Fruit fly (Drosophila melanogaster) whole organism, embryonic: ENCODE results near the gene GstO2.

ENCODE experiments used
- CG10959 ChIP-seq: fragments of 200-800 bp; sonication (Bioruptor generic); IDR thresholded peaks from 2 replicates; pipeline ENCODE4 v1.3.6; 2022; ENCODE audit warnings: missing biosample characterization, missing genetic modification characterization
- CG10979 ChIP-seq: fragments of 200-800 bp; sonication (Bioruptor generic); optimal IDR thresholded peaks from 2 replicates; lab custom pipeline; 2018; ENCODE audit warnings: missing biosample characterization, mild to moderate bottlenecking, missing genetic modification characterization, moderate library complexity
- CG11398 ChIP-seq: fragments of 200-800 bp; sonication (Bioruptor generic); optimal IDR thresholded peaks from 2 replicates; lab custom pipeline; 2016; ENCODE audit warnings: missing biosample characterization, missing genetic modification characterization
- CG12104 ChIP-seq: fragments of 200-800 bp; sonication (Bioruptor generic); optimal IDR thresholded peaks from 3 replicates; lab custom pipeline; 2016; ENCODE audit warnings: missing biosample characterization, missing genetic modification characterization
- CG14965 ChIP-seq: fragments of 200-800 bp; sonication (Bioruptor generic); optimal IDR thresholded peaks from 2 replicates; lab custom pipeline; 2016; ENCODE audit warnings: missing biosample characterization, missing genetic modification characterization, borderline replicate concordance
- CG16779 ChIP-seq: fragments of 200-800 bp; sonication (Bioruptor generic); IDR thresholded peaks from 2 replicates; pipeline ENCODE4 v1.3.6; 2022; ENCODE audit warnings: missing biosample characterization, missing genetic modification characterization
- CG2116 ChIP-seq: fragments of 200-800 bp; sonication (Bioruptor generic); optimal IDR thresholded peaks from 3 replicates; lab custom pipeline; 2018; ENCODE audit warnings: missing biosample characterization, mild to moderate bottlenecking, missing genetic modification characterization
- CG2120 ChIP-seq: fragments of 200-800 bp; sonication (Bioruptor generic); optimal IDR thresholded peaks from 3 replicates; lab custom pipeline; 2016; ENCODE audit warnings: missing biosample characterization, missing genetic modification characterization
- CG2199 ChIP-seq: fragments of 200-800 bp; sonication (Bioruptor generic); IDR thresholded peaks from 3 replicates; pipeline ENCODE4 v1.3.6; 2022; ENCODE audit warnings: missing biosample characterization, missing genetic modification characterization
- CG33557 ChIP-seq: fragments of 200-800 bp; sonication (Bioruptor generic); optimal IDR thresholded peaks from 2 replicates; lab custom pipeline; 2019; ENCODE audit warnings: missing biosample characterization, mild to moderate bottlenecking, missing genetic modification characterization, moderate library complexity
- CG34376 ChIP-seq: fragments of 200-800 bp; sonication (Bioruptor generic); optimal IDR thresholded peaks from 2 replicates; lab custom pipeline; 2018; ENCODE audit warnings: missing biosample characterization, mild to moderate bottlenecking, missing genetic modification characterization
- CG4707 ChIP-seq: fragments of 200-800 bp; sonication (Bioruptor generic); optimal IDR thresholded peaks from 2 replicates; lab custom pipeline; 2018; ENCODE audit warnings: missing biosample characterization, mild to moderate bottlenecking, missing genetic modification characterization, moderate library complexity
- CG6765 ChIP-seq: fragments of 200-800 bp; sonication (Bioruptor generic); optimal IDR thresholded peaks from 3 replicates; lab custom pipeline; 2017; ENCODE audit warnings: missing biosample characterization, mild to moderate bottlenecking, missing genetic modification characterization
- CG7357 ChIP-seq: fragments of 200-800 bp; sonication (Bioruptor generic); IDR thresholded peaks from 3 replicates; pipeline ENCODE4 v1.3.6; 2022; ENCODE audit warnings: missing biosample characterization, missing genetic modification characterization
- CG8089 ChIP-seq: fragments of 200-800 bp; sonication (Bioruptor generic); optimal IDR thresholded peaks from 3 replicates; lab custom pipeline; 2016; ENCODE audit warnings: missing biosample characterization, missing genetic modification characterization
- CG8924 ChIP-seq: fragments of 200-800 bp; optimal IDR thresholded peaks from 3 replicates; lab custom pipeline; 2019; ENCODE audit warnings: missing biosample characterization, mild to moderate bottlenecking, missing genetic modification characterization, moderate library complexity
- CG9817 ChIP-seq: fragments of 200-800 bp; sonication (Bioruptor generic); optimal IDR thresholded peaks from 2 replicates; lab custom pipeline; 2018; ENCODE audit warnings: missing biosample characterization, mild to moderate bottlenecking, missing genetic modification characterization, moderate library complexity
- CTCF ChIP-seq: fragments of 200-800 bp; sonication (Bioruptor generic); optimal IDR thresholded peaks from 2 replicates; lab custom pipeline; 2017; ENCODE audit warnings: missing biosample characterization, mild to moderate bottlenecking, missing genetic modification characterization, moderate library complexity
- Doc2 ChIP-seq: fragments of 200-800 bp; sonication (Bioruptor generic); IDR thresholded peaks from 2 replicates; pipeline ENCODE4 v1.3.6; 2022; ENCODE audit warnings: missing biosample characterization, missing genetic modification characterization
- Drgx ChIP-seq: fragments of 200-800 bp; sonication (Bioruptor generic); IDR thresholded peaks from 2 replicates; pipeline ENCODE4 v1.3.6; 2022; ENCODE audit warnings: missing biosample characterization, missing genetic modification characterization
- E2f2 ChIP-seq: fragments of 200-800 bp; sonication (Bioruptor generic); IDR thresholded peaks from 2 replicates; pipeline ENCODE4 v1.3.6; 2022; ENCODE audit warnings: missing biosample characterization, missing genetic modification characterization
- Fer1 ChIP-seq: fragments of 200-800 bp; sonication (Bioruptor generic); optimal IDR thresholded peaks from 2 replicates; lab custom pipeline; 2017; ENCODE audit warnings: missing biosample characterization, mild to moderate bottlenecking, missing genetic modification characterization
- GATAe ChIP-seq: fragments of 200-800 bp; sonication (Bioruptor generic); conservative IDR thresholded peaks from 2 replicates; pipeline ENCODE4 v1.3.6; 2022; ENCODE audit warnings: missing biosample characterization, missing genetic modification characterization
- HLH4C ChIP-seq: fragments of 200-800 bp; sonication (Bioruptor generic); IDR thresholded peaks from 3 replicates; pipeline ENCODE4 v1.3.6; 2022; ENCODE audit warnings: missing biosample characterization, missing genetic modification characterization; ENCODE audit not compliant: partially characterized antibody
- HmgZ ChIP-seq: fragments of 200-800 bp; sonication (Bioruptor generic); optimal IDR thresholded peaks from 2 replicates; lab custom pipeline; 2018; ENCODE audit warnings: missing biosample characterization, mild to moderate bottlenecking, missing genetic modification characterization
- Jarid2 ChIP-seq: fragments of 200-800 bp; sonication (Bioruptor generic); optimal IDR thresholded peaks from 3 replicates; lab custom pipeline; 2017; ENCODE audit warnings: mild to moderate bottlenecking, missing biosample characterization, missing genetic modification reagents, missing genetic modification characterization
- Kr ChIP-seq: fragments of 200-800 bp; sonication (Bioruptor generic); optimal IDR thresholded peaks from 2 replicates; lab custom pipeline; 2017; ENCODE audit warnings: missing biosample characterization, mild to moderate bottlenecking, missing genetic modification characterization
- Ravus ChIP-seq: fragments of 200-800 bp; sonication (Bioruptor generic); IDR thresholded peaks from 2 replicates; pipeline ENCODE4 v1.3.6; 2022; ENCODE audit warnings: missing biosample characterization, missing genetic modification characterization
- Side ChIP-seq: fragments of 200-800 bp; sonication (Bioruptor generic); optimal IDR thresholded peaks from 2 replicates; lab custom pipeline; 2016; ENCODE audit warnings: missing biosample characterization, missing genetic modification characterization
- ac ChIP-seq: fragments of 200-800 bp; sonication (Bioruptor generic); optimal IDR thresholded peaks from 3 replicates; lab custom pipeline; 2017; ENCODE audit warnings: missing biosample characterization, mild to moderate bottlenecking, missing genetic modification characterization
- ato ChIP-seq: fragments of 200-800 bp; sonication (Bioruptor generic); IDR thresholded peaks from 2 replicates; pipeline ENCODE4 v1.3.6; 2022; ENCODE audit warnings: missing biosample characterization, missing genetic modification characterization; ENCODE audit not compliant: partially characterized antibody
- bowl ChIP-seq: fragments of 200-800 bp; sonication (Bioruptor generic); IDR thresholded peaks from 2 replicates; pipeline ENCODE4 v1.3.6; 2022; ENCODE audit warnings: missing biosample characterization, missing genetic modification characterization
- cad ChIP-seq: fragments of >200 bp; optimal IDR thresholded peaks from 2 replicates; lab custom pipeline; 2017; ENCODE audit warnings: missing biosample characterization, missing genetic modification characterization
- ci ChIP-seq: fragments of 200-800 bp; sonication (Bioruptor generic); IDR thresholded peaks from 3 replicates; pipeline ENCODE4 v1.3.6; 2022; ENCODE audit warnings: missing biosample characterization, missing genetic modification characterization
- croc ChIP-seq: fragments of 200-800 bp; sonication (Bioruptor generic); conservative IDR thresholded peaks from 3 replicates; pipeline ENCODE4 v1.3.6; 2022; ENCODE audit warnings: missing biosample characterization, missing genetic modification characterization
- crol ChIP-seq: fragments of 200-800 bp; sonication (Bioruptor generic); IDR thresholded peaks from 2 replicates; pipeline ENCODE4 v1.3.6; 2022; ENCODE audit warnings: missing biosample characterization, missing genetic modification characterization
- cwo ChIP-seq: fragments of 200-800 bp; sonication (Bioruptor generic); optimal IDR thresholded peaks from 3 replicates; lab custom pipeline; 2017; ENCODE audit warnings: missing biosample characterization, missing genetic modification characterization, mild to moderate bottlenecking, moderate library complexity, missing genetic modification reagents
- dmrt99B ChIP-seq: fragments of 200-800 bp; sonication (Bioruptor generic); optimal IDR thresholded peaks from 2 replicates; lab custom pipeline; 2018; ENCODE audit warnings: missing biosample characterization, mild to moderate bottlenecking, missing genetic modification characterization, moderate library complexity
- ems ChIP-seq: fragments of 200-800 bp; sonication (Bioruptor generic); optimal IDR thresholded peaks from 3 replicates; lab custom pipeline; 2016; ENCODE audit warnings: missing biosample characterization, missing genetic modification characterization
- fd102C ChIP-seq: fragments of 200-800 bp; sonication (Bioruptor generic); optimal IDR thresholded peaks from 2 replicates; lab custom pipeline; 2018; ENCODE audit warnings: missing biosample characterization, mild to moderate bottlenecking, missing genetic modification characterization, moderate library complexity
- fu2 ChIP-seq: fragments of 200-800 bp; sonication (Bioruptor generic); optimal IDR thresholded peaks from 2 replicates; lab custom pipeline; 2016; ENCODE audit warnings: missing biosample characterization, missing genetic modification characterization
- gt ChIP-seq: fragments of 200-800 bp; sonication (Bioruptor generic); IDR thresholded peaks from 2 replicates; pipeline ENCODE4 v1.3.6; 2022; ENCODE audit warnings: missing biosample characterization, missing genetic modification characterization
- hbn ChIP-seq: fragments of 200-800 bp; sonication (Bioruptor generic); IDR thresholded peaks from 2 replicates; pipeline ENCODE4 v1.3.6; 2022; ENCODE audit warnings: missing biosample characterization, missing genetic modification characterization; ENCODE audit not compliant: partially characterized antibody
- insv ChIP-seq, 2 experiments: fragments of 200-800 bp; sonication (Bioruptor generic); optimal IDR thresholded peaks; 3 replicates each; lab custom pipeline; 2016 to 2018; ENCODE audit warnings: missing biosample characterization in 2 of 2, missing genetic modification characterization in 2 of 2
- jing ChIP-seq: fragments of 200-800 bp; sonication (Bioruptor generic); optimal IDR thresholded peaks from 2 replicates; lab custom pipeline; 2018; ENCODE audit warnings: missing biosample characterization, mild to moderate bottlenecking, missing genetic modification characterization
- kah ChIP-seq: fragments of 200-800 bp; sonication (Bioruptor generic); optimal IDR thresholded peaks from 2 replicates; lab custom pipeline; 2018; ENCODE audit warnings: missing biosample characterization, mild to moderate bottlenecking, missing genetic modification characterization
- mam ChIP-seq: fragments of 200-800 bp; sonication (Bioruptor generic); optimal IDR thresholded peaks from 3 replicates; lab custom pipeline; 2016; ENCODE audit warnings: missing biosample characterization, missing genetic modification characterization
- p53 ChIP-seq: fragments of 200-800 bp; sonication (Bioruptor generic); optimal IDR thresholded peaks from 2 replicates; lab custom pipeline; 2016; ENCODE audit warnings: missing biosample characterization, missing genetic modification characterization
- ro ChIP-seq: fragments of 200-800 bp; sonication (Bioruptor generic); IDR thresholded peaks from 2 replicates; pipeline ENCODE4 v1.3.6; 2022; ENCODE audit warnings: missing biosample characterization, missing genetic modification characterization
- sd ChIP-seq: fragments of 200-800 bp; sonication (Bioruptor generic); optimal IDR thresholded peaks from 3 replicates; lab custom pipeline; 2018; ENCODE audit warnings: missing biosample characterization, mild to moderate bottlenecking, missing genetic modification characterization, moderate library complexity
- sima ChIP-seq: fragments of 200-800 bp; sonication (Bioruptor generic); optimal IDR thresholded peaks from 2 replicates; lab custom pipeline; 2016; ENCODE audit warnings: missing biosample characterization, missing genetic modification characterization
- yki ChIP-seq: fragments of >200 bp; optimal IDR thresholded peaks from 3 replicates; lab custom pipeline; 2018
- zen ChIP-seq: fragments of 200-800 bp; sonication (Bioruptor generic); optimal IDR thresholded peaks from 3 replicates; lab custom pipeline; 2018; ENCODE audit warnings: missing biosample characterization, mild to moderate bottlenecking, missing genetic modification characterization, moderate library complexity

The GstO2 gene

dm6 chr3L:8523257-8523656 is at the start of gene GstO2:
Gene GstO2, minus strand, starts transcription at chr3L:8523501.
- no peak for TF ChIP-seq fd102C (GFP tag; lab: Kevin White, UChicago)
- no peak for TF ChIP-seq crol (GFP tag; lab: Robert Waterston, UW)
- TF ChIP-seq Ravus (GFP tag; lab: Robert Waterston, UW) = no peak
- peak; percentile 46; the same call in 1 of the 2 replicates for TF ChIP-seq hbn (GFP tag; lab: Robert Waterston, UW)
- TF ChIP-seq CG11398 = no peak
- TF ChIP-seq ac (GFP tag; lab: Kevin White, UChicago) = no peak
- no peak for TF ChIP-seq Doc2 (GFP tag; lab: Robert Waterston, UW)
- TF ChIP-seq yki = no peak
- TF ChIP-seq gt (GFP tag; lab: Robert Waterston, UW) = no peak
- no peak for TF ChIP-seq cwo (GFP tag; lab: Kevin White, UChicago)
- no peak for TF ChIP-seq HmgZ (tag; lab: Kevin White, UChicago)
- TF ChIP-seq ro (GFP tag; lab: Robert Waterston, UW) = no peak
- no peak for TF ChIP-seq CG10979
- no peak for TF ChIP-seq jing (GFP tag; lab: Kevin White, UChicago)
- TF ChIP-seq sd (tag; lab: Kevin White, UChicago) = no peak
- no peak for TF ChIP-seq ems
- no peak for TF ChIP-seq CG6765 (GFP tag; lab: Kevin White, UChicago)
- no peak for TF ChIP-seq CG12104 (GFP tag; lab: Kevin White, UChicago)
- no peak for TF ChIP-seq Kr (GFP tag; lab: Kevin White, UChicago)
- no peak for TF ChIP-seq CG16779 (GFP tag; lab: Robert Waterston, UW)
- no peak for TF ChIP-seq CG2120 (GFP tag; lab: Kevin White, UChicago)
- no peak for TF ChIP-seq croc
- no peak for TF ChIP-seq CG4707
- no peak for TF ChIP-seq ato (GFP tag; lab: Robert Waterston, UW)
- peak; percentile 55; the same call in 1 of the 3 replicates for TF ChIP-seq HLH4C (GFP tag; lab: Robert Waterston, UW)
- TF ChIP-seq zen = no peak
- no peak for TF ChIP-seq CG2199 (GFP tag; lab: Robert Waterston, UW)
- no peak for TF ChIP-seq bowl (GFP tag; lab: Robert Waterston, UW)
- no peak for TF ChIP-seq Side (GFP tag; lab: Kevin White, UChicago)
- TF ChIP-seq sima (GFP tag; lab: Kevin White, UChicago) = no peak
- TF ChIP-seq mam (GFP tag; lab: Kevin White, UChicago) = no peak
- TF ChIP-seq ci (GFP tag; lab: Robert Waterston, UW) = no peak
- no peak for TF ChIP-seq insv (GFP tag; optimal IDR thresholded peaks at IDR 0.05; lab: Kevin White, UChicago)
- no peak for TF ChIP-seq cad (GFP tag; lab: Kevin White, UChicago)
- TF ChIP-seq CG9817 (tag; lab: Kevin White, UChicago) = no peak
- TF ChIP-seq CTCF (GFP tag; lab: Kevin White, UChicago) = peak; percentile 2
- TF ChIP-seq GATAe (GFP tag; lab: Robert Waterston, UW) = no peak
- TF ChIP-seq Jarid2 (GFP tag; lab: Kevin White, UChicago) = no peak
- TF ChIP-seq CG10959 (GFP tag; lab: Robert Waterston, UW) = no peak
- TF ChIP-seq CG2116 = peak; percentile 47
- TF ChIP-seq dmrt99B (tag; lab: Kevin White, UChicago) = no peak
- no peak for TF ChIP-seq CG7357 (GFP tag; lab: Robert Waterston, UW)
- TF ChIP-seq CG33557 (GFP tag; lab: Kevin White, UChicago) = no peak
- TF ChIP-seq kah = no peak
- TF ChIP-seq fu2 (GFP tag; lab: Kevin White, UChicago) = no peak
- TF ChIP-seq Fer1 (GFP tag; lab: Kevin White, UChicago) = peak; percentile 17
- TF ChIP-seq Drgx (GFP tag; lab: Robert Waterston, UW) = no peak
- no peak for TF ChIP-seq CG14965 (GFP tag; lab: Kevin White, UChicago)
- TF ChIP-seq E2f2 (GFP tag; lab: Robert Waterston, UW) = peak; percentile 93
- TF ChIP-seq p53 (GFP tag; lab: Kevin White, UChicago) = no peak
- no peak for TF ChIP-seq CG8089
- TF ChIP-seq CG34376 (GFP tag; lab: Kevin White, UChicago) = peak; percentile 14
- peak; percentile 2 for TF ChIP-seq CG8924
